Fruit fly (Drosophila melanogaster) whole organism, embryonic: Measurements from ENCODE around the gene slmo.

Experiments used
- Adf1 ChIP-seq: fragments of 200-800 bp; sonication (Bioruptor generic); IDR thresholded peaks from 2 replicates; pipeline ENCODE4 v1.3.6; 2022; ENCODE audit warnings: missing biosample characterization, missing genetic modification characterization
- Aef1 ChIP-seq: fragments of 200-800 bp; sonication (Bioruptor generic); IDR thresholded peaks from 3 replicates; pipeline ENCODE4 v1.3.6; 2022; ENCODE audit warnings: missing biosample characterization, missing genetic modification characterization
- CG10267 ChIP-seq: fragments of 200-800 bp; sonication (Bioruptor generic); optimal IDR thresholded peaks from 2 replicates; lab custom pipeline; 2018; ENCODE audit warnings: missing biosample characterization, mild to moderate bottlenecking, missing genetic modification characterization, moderate library complexity
- CG10543 ChIP-seq: fragments of 200-800 bp; sonication (Bioruptor generic); optimal IDR thresholded peaks from 3 replicates; lab custom pipeline; 2017; ENCODE audit warnings: missing biosample characterization, mild to moderate bottlenecking, missing genetic modification characterization, moderate library complexity
- CG11085 ChIP-seq: fragments of 200-800 bp; sonication (Bioruptor generic); IDR thresholded peaks from 2 replicates; pipeline ENCODE4 v1.3.6; 2022; ENCODE audit warnings: missing biosample characterization, missing genetic modification characterization
- CG11247 ChIP-seq: fragments of 200-800 bp; sonication (Bioruptor generic); IDR thresholded peaks from 2 replicates; pipeline ENCODE4 v1.3.6; 2022; ENCODE audit warnings: missing biosample characterization, missing genetic modification characterization
- CG16863 ChIP-seq: fragments of 200-800 bp; sonication (Bioruptor generic); optimal IDR thresholded peaks from 3 replicates; lab custom pipeline; 2016; ENCODE audit warnings: missing biosample characterization, missing genetic modification characterization
- CG17912 ChIP-seq: fragments of 200-800 bp; sonication (Bioruptor generic); optimal IDR thresholded peaks from 2 replicates; lab custom pipeline; 2018; ENCODE audit warnings: missing biosample characterization, mild to moderate bottlenecking, missing genetic modification characterization
- CG18599 ChIP-seq: fragments of 200-800 bp; sonication (Bioruptor generic); optimal IDR thresholded peaks from 3 replicates; lab custom pipeline; 2017; ENCODE audit warnings: missing biosample characterization, missing genetic modification characterization, mild to moderate bottlenecking, moderate library complexity, missing genetic modification reagents
- CG2199 ChIP-seq: fragments of 200-800 bp; sonication (Bioruptor generic); IDR thresholded peaks from 3 replicates; pipeline ENCODE4 v1.3.6; 2022; ENCODE audit warnings: missing biosample characterization, missing genetic modification characterization
- CG33213 ChIP-seq: fragments of 200-800 bp; sonication (Bioruptor generic); optimal IDR thresholded peaks from 3 replicates; lab custom pipeline; 2016; ENCODE audit warnings: missing biosample characterization, missing genetic modification characterization
- CG34376 ChIP-seq: fragments of 200-800 bp; sonication (Bioruptor generic); optimal IDR thresholded peaks from 2 replicates; lab custom pipeline; 2018; ENCODE audit warnings: missing biosample characterization, mild to moderate bottlenecking, missing genetic modification characterization
- CG3847 ChIP-seq: fragments of 200-800 bp; sonication (Bioruptor generic); IDR thresholded peaks from 2 replicates; pipeline ENCODE4 v1.3.6; 2022; ENCODE audit warnings: missing biosample characterization, missing genetic modification characterization
- CG6175 ChIP-seq: fragments of 200-800 bp; sonication (Bioruptor generic); IDR thresholded peaks from 3 replicates; pipeline ENCODE4 v1.3.6; 2022; ENCODE audit warnings: missing biosample characterization, missing genetic modification characterization
- CG7556 ChIP-seq: fragments of 200-800 bp; sonication (Bioruptor generic); optimal IDR thresholded peaks from 2 replicates; lab custom pipeline; 2017; ENCODE audit warnings: missing biosample characterization, mild to moderate bottlenecking, missing genetic modification characterization
- CG8290 ChIP-seq, 3 experiments: fragments of 200-800 bp; sonication (Bioruptor generic); optimal IDR thresholded peaks; 2 replicates each; lab custom pipeline; 2016 to 2019; ENCODE audit warnings: missing biosample characterization in 3 of 3, missing genetic modification characterization in 3 of 3, mild to moderate bottlenecking in 2 of 3, moderate library complexity in 1 of 3
- Deaf1 ChIP-seq: fragments of 200-800 bp; optimal IDR thresholded peaks from 3 replicates; lab custom pipeline; 2019; ENCODE audit warnings: missing biosample characterization, mild to moderate bottlenecking, missing genetic modification characterization, moderate library complexity
- Dip3 ChIP-seq: fragments of 200-800 bp; sonication (Bioruptor generic); optimal IDR thresholded peaks from 3 replicates; lab custom pipeline; 2016; ENCODE audit warnings: missing biosample characterization, missing genetic modification characterization
- E2f2 ChIP-seq: fragments of 200-800 bp; sonication (Bioruptor generic); IDR thresholded peaks from 2 replicates; pipeline ENCODE4 v1.3.6; 2022; ENCODE audit warnings: missing biosample characterization, missing genetic modification characterization
- GATAe ChIP-seq: fragments of 200-800 bp; sonication (Bioruptor generic); conservative IDR thresholded peaks from 2 replicates; pipeline ENCODE4 v1.3.6; 2022; ENCODE audit warnings: missing biosample characterization, missing genetic modification characterization
- Hey ChIP-seq: fragments of 200-800 bp; sonication (Bioruptor generic); optimal IDR thresholded peaks from 3 replicates; lab custom pipeline; 2018; ENCODE audit warnings: missing biosample characterization, mild to moderate bottlenecking, missing genetic modification characterization
- MTF-1 ChIP-seq: fragments of 200-800 bp; sonication (Bioruptor generic); optimal IDR thresholded peaks from 2 replicates; lab custom pipeline; 2018; ENCODE audit warnings: missing biosample characterization, mild to moderate bottlenecking, missing genetic modification characterization, borderline replicate concordance
- Med ChIP-seq: fragments of 200-800 bp; sonication (Bioruptor generic); peaks from one replicate; lab custom pipeline; 2016; ENCODE audit warnings: missing biosample characterization, missing genetic modification characterization, mild to moderate bottlenecking, inconsistent platforms, moderate library complexity
- Meics ChIP-seq: fragments of 200-800 bp; sonication (Bioruptor generic); optimal IDR thresholded peaks from 2 replicates; lab custom pipeline; 2017; ENCODE audit warnings: missing biosample characterization, mild to moderate bottlenecking, missing genetic modification characterization
- Pdp1 ChIP-seq, 2 experiments: fragments of 200-800 bp; sonication (Bioruptor generic); optimal IDR thresholded peaks; 3 replicates each; lab custom pipeline; 2016; ENCODE audit warnings: missing biosample characterization in 2 of 2, missing genetic modification characterization in 2 of 2, mild to moderate bottlenecking in 1 of 2, moderate library complexity in 1 of 2
- ab ChIP-seq: fragments of 200-800 bp; sonication (Bioruptor generic); optimal IDR thresholded peaks from 2 replicates; lab custom pipeline; 2016; ENCODE audit warnings: missing biosample characterization, missing genetic modification characterization
- aop ChIP-seq: fragments of 200-800 bp; sonication (Bioruptor generic); IDR thresholded peaks from 2 replicates; pipeline ENCODE4 v1.3.6; 2022; ENCODE audit warnings: missing biosample characterization, missing genetic modification characterization
- btn ChIP-seq: fragments of 200-800 bp; sonication (Bioruptor generic); optimal IDR thresholded peaks from 2 replicates; lab custom pipeline; 2016; ENCODE audit warnings: missing biosample characterization, missing genetic modification characterization
- caup ChIP-seq: fragments of 200-800 bp; sonication (Bioruptor generic); optimal IDR thresholded peaks from 3 replicates; lab custom pipeline; 2017; ENCODE audit warnings: missing biosample characterization, mild to moderate bottlenecking, missing genetic modification characterization, moderate library complexity; ENCODE audit not compliant: severe bottlenecking
- corto ChIP-seq: fragments of 200-800 bp; sonication (Bioruptor generic); optimal IDR thresholded peaks from 2 replicates; lab custom pipeline; 2016; ENCODE audit warnings: missing biosample characterization, mild to moderate bottlenecking, missing genetic modification characterization, moderate library complexity
- cwo ChIP-seq: fragments of 200-800 bp; sonication (Bioruptor generic); optimal IDR thresholded peaks from 3 replicates; lab custom pipeline; 2017; ENCODE audit warnings: missing biosample characterization, missing genetic modification characterization, mild to moderate bottlenecking, moderate library complexity, missing genetic modification reagents
- emc ChIP-seq: fragments of 200-800 bp; sonication (Bioruptor generic); optimal IDR thresholded peaks from 2 replicates; lab custom pipeline; 2016; ENCODE audit warnings: missing biosample characterization, missing genetic modification characterization
- exex ChIP-seq: fragments of 200-800 bp; sonication (Bioruptor generic); optimal IDR thresholded peaks from 4 replicates; lab custom pipeline; 2018; ENCODE audit warnings: missing biosample characterization, mild to moderate bottlenecking, missing genetic modification characterization, moderate library complexity
- gcm ChIP-seq: fragments of 200-800 bp; sonication (Bioruptor generic); optimal IDR thresholded peaks from 2 replicates; lab custom pipeline; 2019; ENCODE audit warnings: missing biosample characterization, mild to moderate bottlenecking, missing genetic modification characterization, moderate library complexity
- insv ChIP-seq, 2 experiments: fragments of 200-800 bp; sonication (Bioruptor generic); optimal IDR thresholded peaks; 3 replicates each; lab custom pipeline; 2016 to 2018; ENCODE audit warnings: missing biosample characterization in 2 of 2, missing genetic modification characterization in 2 of 2
- lab ChIP-seq: fragments of 200-800 bp; sonication (Bioruptor generic); optimal IDR thresholded peaks from 3 replicates; lab custom pipeline; 2017; ENCODE audit warnings: missing biosample characterization, missing genetic modification characterization, mild to moderate bottlenecking, moderate library complexity, missing genetic modification reagents
- lov ChIP-seq, 2 experiments: fragments of 200-800 bp in 1 of 2; fragments of >200 bp in 1 of 2; sonication (Bioruptor generic) in 1 of 2; IDR thresholded peaks in 1 of 2; optimal IDR thresholded peaks in 1 of 2; 2 replicates in 1 of 2; 3 replicates in 1 of 2; pipeline versions ENCODE4 v1.3.6 to Lab custom; 2017 to 2022; ENCODE audit warnings: missing biosample characterization in 1 of 2, missing genetic modification characterization in 1 of 2
- luna ChIP-seq: fragments of 200-800 bp; sonication (Bioruptor generic); optimal IDR thresholded peaks from 2 replicates; lab custom pipeline; 2016; ENCODE audit warnings: missing biosample characterization, missing genetic modification characterization
- mirr ChIP-seq: fragments of 200-800 bp; sonication (Bioruptor generic); optimal IDR thresholded peaks from 3 replicates; lab custom pipeline; 2018; ENCODE audit warnings: missing biosample characterization, mild to moderate bottlenecking, missing genetic modification characterization
- onecut ChIP-seq: fragments of 200-800 bp; sonication (Bioruptor generic); IDR thresholded peaks from 2 replicates; pipeline ENCODE4 v1.3.6; 2022; ENCODE audit warnings: missing biosample characterization, missing genetic modification characterization
- pros ChIP-seq: fragments of 200-800 bp; sonication (Bioruptor generic); optimal IDR thresholded peaks from 3 replicates; lab custom pipeline; 2019; ENCODE audit warnings: missing biosample characterization, mild to moderate bottlenecking, missing genetic modification characterization, moderate library complexity
- sd ChIP-seq: fragments of 200-800 bp; sonication (Bioruptor generic); optimal IDR thresholded peaks from 3 replicates; lab custom pipeline; 2018; ENCODE audit warnings: missing biosample characterization, mild to moderate bottlenecking, missing genetic modification characterization, moderate library complexity
- sens-2 ChIP-seq: fragments of 200-800 bp; sonication (Bioruptor generic); IDR thresholded peaks from 2 replicates; pipeline ENCODE4 v1.3.6; 2022; ENCODE audit warnings: missing biosample characterization, missing genetic modification characterization
- sug ChIP-seq: fragments of 200-800 bp; optimal IDR thresholded peaks from 2 replicates; lab custom pipeline; 2019; ENCODE audit warnings: missing biosample characterization, mild to moderate bottlenecking, missing genetic modification characterization, moderate library complexity
- unpg ChIP-seq: fragments of 200-800 bp; sonication (Bioruptor generic); optimal IDR thresholded peaks from 3 replicates; lab custom pipeline; 2018; ENCODE audit warnings: missing biosample characterization, mild to moderate bottlenecking, missing genetic modification characterization, moderate library complexity
- vfl ChIP-seq: fragments of 200-800 bp; sonication (Bioruptor generic); optimal IDR thresholded peaks from 2 replicates; lab custom pipeline; 2016; ENCODE audit warnings: missing biosample characterization, missing genetic modification characterization
- wek ChIP-seq: fragments of 200-800 bp; sonication (Bioruptor generic); optimal IDR thresholded peaks from 3 replicates; lab custom pipeline; 2018; ENCODE audit warnings: missing biosample characterization, mild to moderate bottlenecking, missing genetic modification characterization, moderate library complexity
- z ChIP-seq: fragments of 200-800 bp; sonication (Bioruptor generic); IDR thresholded peaks from 3 replicates; pipeline ENCODE4 v1.3.6; 2022; ENCODE audit warnings: missing biosample characterization, missing genetic modification characterization

The slmo gene

dm6 chr2L:6084694-6085093 is 36.2 kb upstream of the slmo start:
- TF ChIP-seq Dip3 (GFP tag; lab: Kevin White, UChicago) (no peak), cwo (peak; percentile 67), CG34376 (GFP tag; lab: Kevin White, UChicago) (peak; percentile 63), CG8290 (GFP tag; optimal IDR thresholded peaks at IDR 0.05; lab: Kevin White, UChicago) (no peak), CG8290 (tag; optimal IDR thresholded peaks at IDR 0.05; lab: Kevin White, UChicago) (peak in 1 of 2 experiments; percentile 2), MTF-1 (GFP tag; lab: Kevin White, UChicago) (peak; percentile 38), exex (tag; lab: Kevin White, UChicago) (peak; percentile 91), Hey (tag; lab: Kevin White, UChicago) (peak; percentile 7), sens-2 (GFP tag; lab: Robert Waterston, UW) (no peak), GATAe (peak; percentile 51; the same call in 1 of the 2 replicates), gcm (GFP tag; lab: Kevin White, UChicago) (no peak), Aef1 (GFP tag; lab: Robert Waterston, UW) (no peak), CG10267 (tag; lab: Kevin White, UChicago) (no peak), CG16863 (GFP tag; lab: Kevin White, UChicago) (no peak), mirr (GFP tag; lab: Kevin White, UChicago) (peak; percentile 85), CG18599 (peak; percentile 19), aop (GFP tag; lab: Robert Waterston, UW) (no peak), sd (tag; lab: Kevin White, UChicago) (peak; percentile 53), Adf1 (GFP tag; lab: Robert Waterston, UW) (peak; percentile 26; the same call in 1 of the 2 replicates), E2f2 (GFP tag; lab: Robert Waterston, UW) (no peak), CG10543 (peak; percentile 9), CG6175 (0 out of 3 replicates have a peak, but pooled peaks have one; percentile 15), sug (peak; percentile 63), Med (peak; percentile 63), CG2199 (GFP tag; lab: Robert Waterston, UW) (peak; percentile 91), btn (GFP tag; lab: Kevin White, UChicago) (no peak), onecut (GFP tag; lab: Robert Waterston, UW) (no peak), Deaf1 (tag; lab: Kevin White, UChicago) (peak; percentile 17)

- peak in 1 of 2 experiments; percentile 70 for TF ChIP-seq Pdp1 (GFP tag; optimal IDR thresholded peaks at IDR 0.05; lab: Kevin White, UChicago)
- TF ChIP-seq emc (GFP tag; lab: Kevin White, UChicago) = no peak
- TF ChIP-seq lov (optimal IDR thresholded peaks at IDR 0.05; lab: Kevin White, UChicago) = no peak
- no peak for TF ChIP-seq lov (GFP tag; IDR thresholded peaks at IDR 0.05; lab: Robert Waterston, UW)
- peak; percentile 99 for TF ChIP-seq Deaf1 (tag; lab: Kevin White, UChicago)
- peak; percentile 58 for TF ChIP-seq corto (GFP tag; lab: Kevin White, UChicago)
- no peak for TF ChIP-seq z
- peak; percentile 15 for TF ChIP-seq unpg (GFP tag; lab: Kevin White, UChicago)
- TF ChIP-seq ab = no peak
- no peak for TF ChIP-seq insv (GFP tag; optimal IDR thresholded peaks at IDR 0.05; lab: Kevin White, UChicago)
- TF ChIP-seq CG11247 (GFP tag; lab: Robert Waterston, UW) = no peak
- TF ChIP-seq luna (GFP tag; lab: Kevin White, UChicago) = no peak
- TF ChIP-seq CG11085 (GFP tag; lab: Robert Waterston, UW) = no peak
- TF ChIP-seq CG17912 (GFP tag; lab: Kevin White, UChicago) = peak; percentile 25
- TF ChIP-seq vfl (GFP tag; lab: Kevin White, UChicago) = no peak
- TF ChIP-seq CG3847 = no peak
- peak; percentile 46 for TF ChIP-seq Meics
- no peak for TF ChIP-seq CG33213 (GFP tag; lab: Kevin White, UChicago)
- TF ChIP-seq caup (GFP tag; lab: Kevin White, UChicago) = peak; percentile 55
- no peak for TF ChIP-seq pros
- TF ChIP-seq lab (GFP tag; lab: Kevin White, UChicago) = peak; percentile 56
- peak; percentile 50 for TF ChIP-seq wek
- peak; percentile 5 for TF ChIP-seq CG7556 (GFP tag; lab: Kevin White, UChicago)
Measured at dm6 chr2L:6082936-6083627, 34.6 kb upstream of the slmo start.
